Worm (Caenorhabditis elegans): ENCODE measurements around the gene hcf-1.

The hcf-1 gene

ce11 chrIV:7722806-7723205 lies 51.3 kb downstream of the hcf-1 start, which contains the start of gene C50F7.6:
C50F7.6 (minus strand) TSS chrIV:7723199.
- TF ChIP-seq elt-3 (tag; optimal IDR thresholded peaks at IDR 0.05) (no peak), ceh-8 (GFP tag; optimal IDR thresholded peaks at IDR 0.05) (no peak), hpl-2 (GFP tag; optimal IDR thresholded peaks at IDR 0.05) (no peak), unc-98 (GFP tag; IDR thresholded peaks at IDR 0.05) (no peak), C04F5.9 (tag; optimal IDR thresholded peaks at IDR 0.05) (no peak), pax-3 (tag; optimal IDR thresholded peaks at IDR 0.05) (no peak)
